Worm (Caenorhabditis elegans) whole organism, midembryonic: Measurements from ENCODE around the gene puf-11.

ENCODE experiments used
- T22C8.4 ChIP-seq: fragments of 200-800 bp; sonication (Bioruptor generic); IDR thresholded peaks from 2 replicates; pipeline ENCODE4 v1.3.6; 2022; ENCODE audit warnings: missing genetic modification characterization, missing compliant biosample characterization
- cog-1 ChIP-seq: sonication (generic microtip); optimal IDR thresholded peaks from 2 replicates; lab custom pipeline; 2016; ENCODE audit warnings: missing genetic modification characterization, missing compliant biosample characterization
- flt-1 ChIP-seq: fragments of 200-800 bp; sonication (Bioruptor generic); IDR thresholded peaks from 2 replicates; pipeline ENCODE4 v1.3.6; 2022; ENCODE audit warnings: missing genetic modification characterization, missing compliant biosample characterization
- klf-2 ChIP-seq: fragments of 200-800 bp; sonication (Bioruptor generic); conservative IDR thresholded peaks from 2 replicates; pipeline ENCODE4 v1.3.6; 2022; ENCODE audit warnings: missing genetic modification reagents, missing genetic modification characterization, missing compliant biosample characterization
- med-1 ChIP-seq: sonication (generic microtip); optimal IDR thresholded peaks from 2 replicates; lab custom pipeline; 2017; ENCODE audit warnings: missing genetic modification characterization, mild to moderate bottlenecking, missing compliant biosample characterization, antibody characterized with exemption, missing genetic modification reagents; ENCODE audit not compliant: insufficient read depth
- ref-1 ChIP-seq: fragments of 200-800 bp; sonication (Bioruptor generic); conservative IDR thresholded peaks from 2 replicates; pipeline ENCODE4 v1.3.6; 2022; ENCODE audit warnings: missing genetic modification reagents, missing genetic modification characterization, missing compliant biosample characterization
- tab-1 ChIP-seq: fragments of 200-800 bp; sonication (Bioruptor generic); IDR thresholded peaks from 2 replicates; pipeline ENCODE4 v1.3.6; 2022; ENCODE audit warnings: missing genetic modification characterization, missing compliant biosample characterization
- ztf-23 ChIP-seq: fragments of 200-800 bp; sonication (Bioruptor generic); IDR thresholded peaks from 2 replicates; pipeline ENCODE4 v1.3.6; 2022; ENCODE audit warnings: missing genetic modification reagents, missing genetic modification characterization, missing compliant biosample characterization
- ztf-29 ChIP-seq: fragments of 200-800 bp; sonication (Bioruptor generic); IDR thresholded peaks from 2 replicates; pipeline ENCODE4 v1.3.6; 2022; ENCODE audit warnings: missing genetic modification reagents, missing genetic modification characterization, missing compliant biosample characterization

The puf-11 gene

ce11 chrIV:6388550-6388949 lies 32.8 kb upstream of the puf-11 start:
- no peak for TF ChIP-seq T22C8.4 (GFP tag; lab: Robert Waterston, UW)
- no peak for TF ChIP-seq med-1 (GFP tag; lab: Kevin White, UChicago)
- TF ChIP-seq ztf-29 (GFP tag; lab: Robert Waterston, UW): no peak
- TF ChIP-seq klf-2 (GFP tag; lab: Robert Waterston, UW): no peak
- TF ChIP-seq ztf-23 (GFP tag; lab: Robert Waterston, UW): no peak
- no peak for TF ChIP-seq tab-1 (GFP tag; lab: Robert Waterston, UW)
- TF ChIP-seq cog-1: no peak
- TF ChIP-seq ref-1 (GFP tag; lab: Robert Waterston, UW): no peak
- TF ChIP-seq flt-1: no peak

ce11 chrIV:6391566-6391965 lies 29.8 kb upstream of the puf-11 start:
- TF ChIP-seq flt-1 (no peak), ztf-23 (GFP tag; lab: Robert Waterston, UW) (no peak), ztf-29 (GFP tag; lab: Robert Waterston, UW) (no peak), klf-2 (GFP tag; lab: Robert Waterston, UW) (no peak), T22C8.4 (GFP tag; lab: Robert Waterston, UW) (no peak), cog-1 (no peak), med-1 (GFP tag; lab: Kevin White, UChicago) (no peak), tab-1 (GFP tag; lab: Robert Waterston, UW) (no peak), ref-1 (GFP tag; lab: Robert Waterston, UW) (no peak)

- no peak for TF ChIP-seq cog-1
- no peak for TF ChIP-seq ref-1 (GFP tag; lab: Robert Waterston, UW)
- no peak for TF ChIP-seq med-1 (GFP tag; lab: Kevin White, UChicago)
- no peak for TF ChIP-seq tab-1 (GFP tag; lab: Robert Waterston, UW)
- TF ChIP-seq flt-1: no peak
- TF ChIP-seq T22C8.4 (GFP tag; lab: Robert Waterston, UW): no peak
- TF ChIP-seq ztf-29 (GFP tag; lab: Robert Waterston, UW): no peak
- no peak for TF ChIP-seq ztf-23 (GFP tag; lab: Robert Waterston, UW)
- TF ChIP-seq klf-2 (GFP tag; lab: Robert Waterston, UW): no peak
Observed at ce11 chrIV:6393329-6393728, 28.1 kb upstream of the puf-11 start.

- TF ChIP-seq ztf-23 (GFP tag; lab: Robert Waterston, UW) (no peak), med-1 (GFP tag; lab: Kevin White, UChicago) (no peak), ref-1 (GFP tag; lab: Robert Waterston, UW) (no peak), ztf-29 (GFP tag; lab: Robert Waterston, UW) (no peak), klf-2 (GFP tag; lab: Robert Waterston, UW) (no peak), flt-1 (no peak), cog-1 (no peak), tab-1 (GFP tag; lab: Robert Waterston, UW) (no peak), T22C8.4 (GFP tag; lab: Robert Waterston, UW) (no peak)
Observed at ce11 chrIV:6395190-6395589, 26.2 kb upstream of the puf-11 start.

- TF ChIP-seq flt-1 (no peak), cog-1 (no peak), ztf-23 (GFP tag; lab: Robert Waterston, UW) (no peak), med-1 (GFP tag; lab: Kevin White, UChicago) (no peak), klf-2 (GFP tag; lab: Robert Waterston, UW) (no peak), tab-1 (GFP tag; lab: Robert Waterston, UW) (no peak), ztf-29 (GFP tag; lab: Robert Waterston, UW) (no peak), T22C8.4 (GFP tag; lab: Robert Waterston, UW) (no peak), ref-1 (GFP tag; lab: Robert Waterston, UW) (no peak)
Observed at ce11 chrIV:6402386-6402905, 18.9 kb upstream of the puf-11 start, which contains the start of gene sfrp-1. sfrp-1 (minus strand) TSS chrIV:6402436.

- TF ChIP-seq klf-2 (GFP tag; lab: Robert Waterston, UW) (no peak), ref-1 (GFP tag; lab: Robert Waterston, UW) (no peak), ztf-23 (GFP tag; lab: Robert Waterston, UW) (no peak), T22C8.4 (GFP tag; lab: Robert Waterston, UW) (no peak), med-1 (GFP tag; lab: Kevin White, UChicago) (no peak), tab-1 (GFP tag; lab: Robert Waterston, UW) (no peak), flt-1 (no peak), cog-1 (no peak)
Observed at ce11 chrIV:6403399-6403798, 18.0 kb upstream of the puf-11 start.

- TF ChIP-seq ztf-29 (GFP tag; lab: Robert Waterston, UW) (no peak), med-1 (GFP tag; lab: Kevin White, UChicago) (no peak), cog-1 (no peak), tab-1 (GFP tag; lab: Robert Waterston, UW) (no peak), klf-2 (GFP tag; lab: Robert Waterston, UW) (no peak), ztf-23 (GFP tag; lab: Robert Waterston, UW) (no peak), T22C8.4 (GFP tag; lab: Robert Waterston, UW) (no peak), flt-1 (no peak), ref-1 (GFP tag; lab: Robert Waterston, UW) (no peak)
Observed at ce11 chrIV:6404871-6405270, 16.5 kb upstream of the puf-11 start, which contains the start of gene srv-13. srv-13 (plus strand) TSS chrIV:6405171.

- no peak for TF ChIP-seq ref-1 (GFP tag; lab: Robert Waterston, UW)
- TF ChIP-seq ztf-23 (GFP tag; lab: Robert Waterston, UW): no peak
- TF ChIP-seq cog-1: no peak
- no peak for TF ChIP-seq T22C8.4 (GFP tag; lab: Robert Waterston, UW)
- TF ChIP-seq med-1 (GFP tag; lab: Kevin White, UChicago): no peak
- TF ChIP-seq flt-1: no peak
- TF ChIP-seq ztf-29 (GFP tag; lab: Robert Waterston, UW): no peak
- TF ChIP-seq tab-1 (GFP tag; lab: Robert Waterston, UW): no peak
- TF ChIP-seq klf-2 (GFP tag; lab: Robert Waterston, UW): no peak
Observed at ce11 chrIV:6413482-6413881, 7.9 kb upstream of the puf-11 start, which contains the start of gene nlp-71. nlp-71 (minus strand) TSS chrIV:6413582.

ce11 chrIV:6415149-6415548 lies 6.2 kb upstream of the puf-11 start, which contains the start of gene exos-2:
exos-2 (plus strand) TSS chrIV:6415478.
- TF ChIP-seq ref-1 (GFP tag; lab: Robert Waterston, UW) (no peak), cog-1 (peak; percentile 6)
